Worm (Caenorhabditis elegans): Measurements from ENCODE around the gene F59A2.5.

Gene F59A2.5

DNA sequence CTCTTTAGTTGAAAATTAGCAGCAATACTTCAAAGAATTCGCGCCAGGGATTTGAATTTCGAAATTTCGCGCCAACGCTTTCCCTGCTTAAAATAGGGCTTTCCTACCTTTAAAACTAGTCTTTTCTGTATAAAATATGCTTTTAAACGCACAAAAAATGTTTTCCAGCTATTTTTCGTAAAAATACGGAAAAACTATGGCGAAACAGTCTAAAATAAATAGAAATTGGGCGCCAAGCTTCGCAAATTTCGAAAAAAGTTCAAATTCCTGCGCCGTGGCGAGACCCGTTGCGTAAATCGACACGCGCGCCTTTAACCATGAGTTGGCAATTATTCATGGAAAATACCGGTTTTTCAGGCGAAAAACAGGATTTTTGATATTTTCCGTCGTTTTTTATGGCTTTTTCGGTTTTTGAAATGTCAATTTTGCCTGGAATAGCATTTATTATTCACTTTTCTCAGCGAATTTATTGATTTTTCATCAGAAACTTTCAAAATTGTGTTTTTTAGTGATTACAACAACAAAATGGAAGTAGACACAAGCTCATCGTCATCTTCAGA lies at the start of gene F59A2.5, which contains the start of gene npp-9:
Gene F59A2.5 (plus strand): TSS at position 510 of the 560 bp plus-strand sequence.
Gene npp-9 (minus strand): TSS at position 126 of the 560 bp plus-strand sequence.
- TF ChIP-seq him-1 (tag; optimal IDR thresholded peaks at IDR 0.05) (no peak), W03F9.2 (tag; optimal IDR thresholded peaks at IDR 0.05) (peak; percentile 52), dao-5 (tag; optimal IDR thresholded peaks at IDR 0.05) (no peak)

DNA sequence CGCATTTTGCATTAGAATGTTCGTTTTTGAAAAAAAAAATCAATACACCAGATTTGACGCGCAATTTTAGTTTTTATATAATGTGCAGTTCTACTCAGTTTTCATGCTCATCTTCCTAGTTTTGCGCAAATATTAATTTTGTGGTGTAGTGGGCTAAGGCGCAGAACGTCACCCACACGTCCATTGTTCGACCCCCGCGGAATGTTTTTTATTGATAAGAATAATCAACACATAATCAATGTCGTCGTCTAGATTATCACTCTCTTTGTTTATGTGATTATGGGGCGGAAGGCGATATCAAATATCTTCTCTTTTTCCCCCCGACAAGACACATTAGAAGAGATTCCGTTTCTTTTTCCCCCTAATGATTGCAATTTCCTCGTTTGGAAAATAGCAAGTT lies 48.9 kb upstream of the F59A2.5 start:
- TF ChIP-seq him-1 (tag; optimal IDR thresholded peaks at IDR 0.05) (no peak), dao-5 (tag; optimal IDR thresholded peaks at IDR 0.05) (no peak), W03F9.2 (tag; optimal IDR thresholded peaks at IDR 0.05) (no peak)

DNA sequence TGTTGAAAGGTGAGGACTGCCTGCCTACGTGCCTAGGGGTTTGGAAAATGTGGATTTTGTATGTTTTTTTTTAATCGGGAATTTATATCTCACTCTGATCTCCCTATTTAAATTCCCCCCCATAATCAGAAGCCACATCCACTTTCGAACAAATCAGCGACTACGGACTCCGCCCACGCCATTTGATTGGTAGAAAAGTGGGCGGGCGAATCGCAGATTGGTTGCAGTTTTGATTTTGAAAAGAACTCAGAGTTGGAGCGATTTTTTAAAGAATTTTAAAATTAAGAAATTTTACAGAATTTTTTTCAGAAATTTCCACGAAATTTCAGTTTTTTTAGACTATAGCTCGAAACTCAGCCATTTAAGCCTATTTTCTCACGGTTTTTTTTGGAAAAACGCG lies 44.6 kb upstream of the F59A2.5 start:
- TF ChIP-seq dao-5 (tag; optimal IDR thresholded peaks at IDR 0.05) (no peak), him-1 (tag; optimal IDR thresholded peaks at IDR 0.05) (no peak), W03F9.2 (tag; optimal IDR thresholded peaks at IDR 0.05) (no peak)

DNA sequence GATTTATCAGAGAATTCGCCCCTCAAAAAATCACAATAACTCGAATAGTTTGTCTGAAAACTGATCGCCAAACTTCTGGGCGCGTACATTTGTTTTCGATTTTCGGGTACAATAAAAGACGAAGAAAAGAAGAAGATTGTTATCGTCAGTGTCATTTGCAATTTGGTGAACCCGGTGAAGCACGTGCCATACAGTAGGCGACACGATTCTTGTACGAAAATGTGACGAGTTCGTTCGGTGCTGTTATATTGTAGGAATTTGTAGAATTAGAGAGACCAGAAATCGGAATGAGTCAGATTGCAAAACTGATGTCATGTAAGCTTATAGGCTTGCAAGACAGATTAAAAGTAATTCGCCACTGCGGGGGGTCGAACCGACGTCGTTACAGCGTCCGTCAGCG lies 36.9 kb upstream of the F59A2.5 start:
- TF ChIP-seq W03F9.2 (tag; optimal IDR thresholded peaks at IDR 0.05) (no peak), dao-5 (tag; optimal IDR thresholded peaks at IDR 0.05) (no peak), him-1 (tag; optimal IDR thresholded peaks at IDR 0.05) (no peak)

DNA sequence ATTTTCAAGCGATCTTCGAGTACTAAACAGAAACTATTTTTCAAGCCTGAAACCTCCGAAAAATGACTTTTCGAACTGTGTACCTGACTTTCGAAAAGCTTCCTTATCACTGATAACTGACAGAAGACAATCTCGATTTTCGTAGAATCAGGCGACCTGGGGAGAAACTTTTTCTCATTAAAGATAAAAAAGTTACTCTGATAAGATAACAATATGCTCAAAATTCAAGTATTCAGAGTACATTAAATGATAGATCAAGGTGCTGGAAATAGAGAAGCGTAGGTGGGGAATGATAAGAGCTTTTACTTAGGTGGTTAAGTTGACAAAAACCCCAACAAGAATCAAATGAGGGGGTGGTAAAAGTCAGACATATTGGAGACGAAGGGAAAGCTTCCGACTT lies 34.6 kb upstream of the F59A2.5 start, which contains the start of gene prk-2:
Gene prk-2 (minus strand): TSS at position 156 of the 400 bp plus-strand sequence.
- TF ChIP-seq dao-5 (tag; optimal IDR thresholded peaks at IDR 0.05) (no peak), him-1 (tag; optimal IDR thresholded peaks at IDR 0.05) (no peak), W03F9.2 (tag; optimal IDR thresholded peaks at IDR 0.05) (no peak)

DNA sequence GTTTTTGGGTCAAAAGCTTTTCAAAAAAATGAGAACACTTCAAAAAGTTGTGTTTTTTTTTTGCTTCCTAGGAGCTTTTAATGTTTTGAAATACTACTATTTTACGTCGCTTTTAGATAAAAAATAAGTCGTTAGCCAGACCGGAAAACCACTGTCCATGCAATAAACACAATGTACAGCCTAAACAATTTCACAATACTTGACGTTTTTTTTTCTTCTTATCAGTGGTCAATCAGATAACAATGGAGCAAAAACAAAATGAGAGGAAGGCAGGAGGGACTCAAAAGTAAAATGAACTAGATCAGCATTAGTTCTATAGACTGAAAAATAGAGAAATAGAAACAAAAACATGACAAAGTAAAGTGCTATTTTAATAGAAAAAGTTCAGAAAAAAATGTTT lies 33.9 kb upstream of the F59A2.5 start:
- TF ChIP-seq dao-5 (tag; optimal IDR thresholded peaks at IDR 0.05) (no peak), him-1 (tag; optimal IDR thresholded peaks at IDR 0.05) (no peak), W03F9.2 (tag; optimal IDR thresholded peaks at IDR 0.05) (no peak)

DNA sequence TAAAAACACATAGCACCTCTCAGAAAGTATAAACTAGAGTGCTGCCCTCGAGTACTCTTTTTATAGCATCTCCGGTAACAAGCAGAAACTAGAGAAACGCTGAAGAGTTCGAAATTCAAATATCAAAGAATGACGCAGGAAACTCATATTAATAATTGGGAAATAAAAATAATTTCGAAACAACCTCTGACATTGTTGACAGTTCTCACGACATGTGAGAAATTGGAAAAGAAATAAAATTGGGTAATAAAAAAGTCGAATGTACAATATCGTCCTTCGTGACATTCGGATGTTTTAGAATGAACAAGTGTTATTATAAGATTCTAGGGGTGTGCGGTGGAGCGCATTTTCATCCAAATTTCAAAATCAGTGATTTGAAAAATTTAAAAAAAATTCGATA lies 32.4 kb upstream of the F59A2.5 start:
- no peak for TF ChIP-seq him-1 (tag; optimal IDR thresholded peaks at IDR 0.05)

DNA sequence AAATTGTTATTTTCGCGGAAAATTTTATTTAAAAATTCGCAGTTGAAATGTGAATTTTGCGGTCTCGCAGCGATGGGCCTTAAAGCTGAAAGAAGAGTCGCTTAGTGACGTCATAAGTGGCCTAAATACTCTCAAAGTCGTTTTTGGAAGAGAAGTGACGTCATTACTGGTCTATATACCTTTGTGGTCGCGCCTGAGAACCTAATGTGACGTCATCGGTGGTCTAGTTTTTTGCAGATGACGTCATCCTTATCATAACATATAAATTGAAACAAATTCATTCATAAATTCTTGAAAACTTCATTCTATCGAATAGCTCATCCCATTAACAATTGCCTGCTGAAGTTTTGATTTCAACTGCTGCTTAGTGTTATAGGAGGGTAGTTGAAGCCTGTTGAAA lies 27.5 kb upstream of the F59A2.5 start:
- TF ChIP-seq dao-5 (tag; optimal IDR thresholded peaks at IDR 0.05) (no peak), W03F9.2 (tag; optimal IDR thresholded peaks at IDR 0.05) (no peak), him-1 (tag; optimal IDR thresholded peaks at IDR 0.05) (no peak)

DNA sequence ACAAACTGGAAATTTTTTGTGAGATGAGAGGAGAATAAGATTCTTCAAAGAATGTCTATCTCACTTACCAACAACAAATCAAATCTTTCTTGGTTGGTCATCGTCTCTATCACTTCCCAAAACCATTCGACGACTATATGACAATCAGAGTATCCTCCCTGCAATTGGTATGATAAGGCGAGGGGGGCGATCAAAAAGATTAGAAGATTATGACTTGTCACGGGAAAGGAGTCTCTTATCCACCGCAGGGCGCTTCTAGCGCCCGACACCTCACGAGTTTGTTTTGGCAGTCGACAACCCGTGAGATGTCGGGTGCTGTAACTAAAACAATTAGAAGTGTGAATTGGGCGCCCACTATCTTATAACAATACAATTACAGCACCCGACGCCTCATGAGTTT lies 27.0 kb upstream of the F59A2.5 start:
- TF ChIP-seq W03F9.2 (tag; optimal IDR thresholded peaks at IDR 0.05) = no peak
- no peak for TF ChIP-seq dao-5 (tag; optimal IDR thresholded peaks at IDR 0.05)
- no peak for TF ChIP-seq him-1 (tag; optimal IDR thresholded peaks at IDR 0.05)

DNA sequence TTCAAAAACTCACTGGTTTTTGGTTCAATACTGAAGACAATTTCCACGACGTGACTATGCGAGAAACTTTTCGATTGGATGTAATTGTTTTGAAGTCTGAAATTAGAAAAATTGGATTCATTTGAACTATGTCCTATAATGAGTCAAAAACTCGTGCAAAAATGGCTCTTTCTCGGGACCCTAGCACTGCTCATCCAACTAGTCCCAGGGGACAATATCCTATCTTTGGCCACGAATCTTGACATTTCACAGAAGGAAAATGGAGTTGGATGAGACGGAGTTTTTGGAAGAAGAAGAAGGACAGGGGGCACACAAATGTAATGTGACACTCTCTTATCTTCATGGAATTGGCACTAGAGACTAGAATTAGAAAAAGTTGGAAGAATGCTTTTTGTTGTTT lies 22.8 kb upstream of the F59A2.5 start:
- TF ChIP-seq W03F9.2 (tag; optimal IDR thresholded peaks at IDR 0.05) (no peak), him-1 (tag; optimal IDR thresholded peaks at IDR 0.05) (no peak), dao-5 (tag; optimal IDR thresholded peaks at IDR 0.05) (no peak)

DNA sequence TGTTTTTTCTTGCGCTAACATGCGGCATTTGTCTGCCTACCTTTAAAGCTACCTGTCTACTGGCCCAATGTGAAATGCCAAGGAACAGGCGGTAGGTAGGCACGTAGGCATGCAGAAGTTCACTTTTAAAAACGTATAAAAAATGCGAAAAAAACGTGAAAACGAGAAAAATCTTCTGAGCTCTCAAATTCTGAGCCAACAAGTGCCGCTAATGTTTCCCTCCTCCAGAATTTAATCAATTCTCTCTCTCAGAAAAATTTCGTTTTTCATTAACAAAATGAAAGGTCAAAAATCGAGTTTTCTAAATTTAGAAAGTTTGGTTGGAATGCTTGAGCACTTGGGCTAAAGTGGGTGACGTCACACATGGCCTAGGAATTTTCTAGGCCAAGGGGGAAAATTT lies 22.2 kb upstream of the F59A2.5 start:
- TF ChIP-seq dao-5 (tag; optimal IDR thresholded peaks at IDR 0.05) = no peak
- no peak for TF ChIP-seq him-1 (tag; optimal IDR thresholded peaks at IDR 0.05)
- no peak for TF ChIP-seq W03F9.2 (tag; optimal IDR thresholded peaks at IDR 0.05)

DNA sequence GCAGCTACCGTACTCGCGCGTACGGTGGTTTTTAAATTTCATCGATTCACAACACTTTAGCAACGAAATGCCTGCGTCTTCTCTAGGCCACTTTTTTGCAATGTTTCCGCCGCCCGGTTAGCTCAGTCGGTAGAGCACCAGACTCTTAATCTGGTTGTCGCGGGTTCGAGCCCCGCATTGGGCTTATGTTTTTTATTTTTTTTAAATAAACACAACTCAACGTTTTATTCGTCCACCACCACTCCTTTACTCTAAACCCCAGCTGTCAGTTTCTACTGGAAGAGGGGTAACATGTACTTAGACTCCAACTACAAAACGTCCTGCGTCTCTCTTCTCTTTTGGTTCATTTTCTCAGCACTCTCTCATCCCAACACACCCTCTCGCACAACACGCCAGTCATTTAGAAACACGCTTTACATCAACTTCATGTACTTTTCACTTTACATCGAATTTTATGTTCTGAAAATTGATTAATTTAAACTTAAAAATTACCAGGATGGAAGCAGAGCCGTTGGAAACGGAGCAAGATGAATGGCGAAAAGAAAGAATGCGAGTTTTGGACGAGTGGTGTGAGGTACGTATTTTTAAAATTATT lies 15.1 kb upstream of the F59A2.5 start, which contains the start of the genes elmd-1 and hecw-1:
Gene elmd-1 (plus strand): TSS at position 494 of the 595 bp plus-strand sequence.
Gene hecw-1 (minus strand): TSS at position 545 of the 595 bp plus-strand sequence.
- peak; percentile 44 for TF ChIP-seq W03F9.2 (tag; optimal IDR thresholded peaks at IDR 0.05)
- no peak for TF ChIP-seq dao-5 (tag; optimal IDR thresholded peaks at IDR 0.05)

DNA sequence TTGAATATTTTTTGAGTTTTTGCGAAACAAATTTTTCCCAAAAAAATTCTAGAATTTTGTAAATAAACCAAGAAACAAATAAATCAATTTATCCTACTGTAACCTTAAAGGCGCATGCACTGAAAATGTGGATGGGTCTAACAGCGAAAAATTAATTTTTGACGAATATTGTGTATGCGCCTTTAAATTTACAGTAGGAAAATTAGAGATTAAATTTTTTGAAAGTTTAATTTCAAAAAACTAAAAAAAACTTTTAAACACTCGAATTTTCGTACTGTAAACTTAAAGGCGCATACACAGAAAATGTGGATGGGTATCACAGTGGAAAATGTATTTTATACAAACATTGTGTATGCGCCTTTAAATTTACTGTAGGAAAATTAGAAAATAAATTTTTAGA lies 14.5 kb upstream of the F59A2.5 start:
- TF ChIP-seq him-1 (tag; optimal IDR thresholded peaks at IDR 0.05) (no peak), dao-5 (tag; optimal IDR thresholded peaks at IDR 0.05) (no peak), W03F9.2 (tag; optimal IDR thresholded peaks at IDR 0.05) (peak; percentile 54)

DNA sequence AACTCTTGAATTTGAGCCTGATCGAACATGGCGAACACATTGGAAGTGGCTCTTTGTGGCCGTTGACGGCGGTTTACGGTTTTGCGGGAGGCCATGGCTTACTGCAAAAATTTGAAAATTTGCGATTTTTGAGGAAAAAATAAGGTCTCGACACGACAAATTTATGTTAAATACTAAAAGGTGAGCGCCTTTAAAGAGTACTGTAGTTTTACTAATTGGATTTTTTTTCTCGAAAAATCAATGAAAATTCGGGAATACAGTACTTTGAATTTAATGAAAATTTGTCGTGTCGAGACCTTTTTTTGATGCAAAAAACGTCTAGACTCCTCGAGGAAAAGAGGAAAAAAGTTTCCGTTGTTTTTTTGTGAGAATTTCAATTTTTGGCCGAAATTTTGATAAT lies 11.0 kb upstream of the F59A2.5 start, which contains the start of gene mlc-4:
Gene mlc-4 (minus strand): TSS at position 101 of the 400 bp plus-strand sequence.
- TF ChIP-seq dao-5 (tag; optimal IDR thresholded peaks at IDR 0.05) = no peak
- no peak for TF ChIP-seq him-1 (tag; optimal IDR thresholded peaks at IDR 0.05)
- TF ChIP-seq W03F9.2 (tag; optimal IDR thresholded peaks at IDR 0.05) = no peak

DNA sequence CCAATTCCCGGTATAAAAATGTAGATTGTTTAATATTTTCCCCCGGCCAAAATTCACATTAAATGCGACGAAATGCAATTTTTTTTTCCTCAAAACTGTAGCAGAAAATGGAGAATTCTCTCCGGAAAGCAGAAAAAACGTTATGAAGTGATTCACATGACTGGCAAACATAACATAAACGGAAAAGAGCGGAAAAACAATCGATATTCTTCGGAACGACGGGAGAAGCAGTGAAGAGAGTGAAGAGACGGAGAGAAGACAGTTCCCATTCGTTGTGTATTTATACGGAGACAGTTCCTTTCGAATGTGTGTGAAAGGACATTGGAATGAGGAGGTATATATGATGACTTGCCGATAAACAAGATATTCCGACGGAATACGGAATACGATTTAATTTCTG lies 9.6 kb upstream of the F59A2.5 start:
- TF ChIP-seq W03F9.2 (tag; optimal IDR thresholded peaks at IDR 0.05) (no peak), him-1 (tag; optimal IDR thresholded peaks at IDR 0.05) (no peak), dao-5 (tag; optimal IDR thresholded peaks at IDR 0.05) (no peak)
